Fruit fly (Drosophila melanogaster) whole organism, prepupa: ENCODE results near the gene TfIIA-S.

Source experiments
- CG10631 ChIP-seq: fragments of 200-800 bp; sonication (Bioruptor generic); optimal IDR thresholded peaks from 2 replicates; lab custom pipeline; 2016; ENCODE audit warnings: missing biosample characterization, missing genetic modification characterization
- CG10669 ChIP-seq: fragments of 200-800 bp; sonication (Bioruptor generic); optimal IDR thresholded peaks from 3 replicates; lab custom pipeline; 2018; ENCODE audit warnings: missing biosample characterization, mild to moderate bottlenecking, missing genetic modification characterization, moderate library complexity
- CG11294 ChIP-seq: fragments of 200-800 bp; sonication (Bioruptor generic); IDR thresholded peaks from 2 replicates; pipeline ENCODE4 v1.3.6; 2022; ENCODE audit warnings: missing biosample characterization, missing genetic modification characterization
- CG11762 ChIP-seq: fragments of 200-800 bp; sonication (Bioruptor generic); optimal IDR thresholded peaks from 3 replicates; lab custom pipeline; 2016; ENCODE audit warnings: missing biosample characterization, missing genetic modification characterization; ENCODE audit not compliant: insufficient read depth
- CG11902 ChIP-seq: fragments of 200-800 bp; sonication (Bioruptor generic); optimal IDR thresholded peaks from 3 replicates; lab custom pipeline; 2016; ENCODE audit warnings: missing biosample characterization, missing genetic modification characterization
- CG1621 ChIP-seq: fragments of 200-800 bp; sonication (Bioruptor generic); optimal IDR thresholded peaks from 3 replicates; lab custom pipeline; 2018; ENCODE audit warnings: missing biosample characterization, mild to moderate bottlenecking, missing genetic modification characterization
- CG16779 ChIP-seq: fragments of 200-800 bp; sonication (Bioruptor generic); optimal IDR thresholded peaks from 3 replicates; lab custom pipeline; 2017; ENCODE audit warnings: missing biosample characterization, mild to moderate bottlenecking, missing genetic modification characterization
- CG32006 ChIP-seq: fragments of 200-800 bp; sonication (Bioruptor generic); optimal IDR thresholded peaks from 3 replicates; lab custom pipeline; 2017; ENCODE audit warnings: missing biosample characterization, mild to moderate bottlenecking, missing genetic modification characterization
- CG3919 ChIP-seq: fragments of 200-800 bp; sonication (Bioruptor generic); optimal IDR thresholded peaks from 3 replicates; lab custom pipeline; 2016; ENCODE audit warnings: missing biosample characterization, missing genetic modification characterization
- CG4318 ChIP-seq: fragments of 200-800 bp; sonication (Bioruptor generic); optimal IDR thresholded peaks from 3 replicates; lab custom pipeline; 2017; ENCODE audit warnings: missing biosample characterization, mild to moderate bottlenecking, missing genetic modification characterization
- CG6163 ChIP-seq: fragments of 200-800 bp; sonication (Bioruptor generic); IDR thresholded peaks from 3 replicates; pipeline ENCODE4 v1.3.6; 2022; ENCODE audit warnings: missing biosample characterization, missing genetic modification characterization
- CG6276 ChIP-seq: fragments of 200-800 bp; sonication (Bioruptor generic); optimal IDR thresholded peaks from 2 replicates; lab custom pipeline; 2017; ENCODE audit warnings: missing biosample characterization, mild to moderate bottlenecking, missing genetic modification characterization
- CG6792 ChIP-seq: fragments of 200-800 bp; sonication (Bioruptor generic); optimal IDR thresholded peaks from 3 replicates; lab custom pipeline; 2016; ENCODE audit warnings: missing biosample characterization, missing genetic modification characterization
- CG6808 ChIP-seq: fragments of 200-800 bp; sonication (Bioruptor generic); optimal IDR thresholded peaks from 3 replicates; lab custom pipeline; 2017; ENCODE audit warnings: missing biosample characterization, missing genetic modification characterization, mild to moderate bottlenecking, moderate library complexity, missing genetic modification reagents
- CG8119 ChIP-seq: fragments of 200-800 bp; sonication (Bioruptor generic); IDR thresholded peaks from 3 replicates; pipeline ENCODE4 v1.3.6; 2022; ENCODE audit warnings: missing biosample characterization, missing genetic modification characterization
- CG8319 ChIP-seq: fragments of 200-800 bp; sonication (Bioruptor generic); optimal IDR thresholded peaks from 3 replicates; lab custom pipeline; 2016; ENCODE audit warnings: missing biosample characterization, missing genetic modification characterization
- CG8632 ChIP-seq: fragments of 200-800 bp; sonication (Bioruptor generic); optimal IDR thresholded peaks from 3 replicates; lab custom pipeline; 2016; ENCODE audit warnings: missing biosample characterization, missing genetic modification characterization
- Eip75B ChIP-seq: fragments of 200-800 bp; sonication (Bioruptor generic); optimal IDR thresholded peaks from 3 replicates; lab custom pipeline; 2016; ENCODE audit warnings: missing biosample characterization, missing genetic modification characterization
- Eip78C ChIP-seq: fragments of 200-800 bp; sonication (Bioruptor generic); peaks from one replicate; lab custom pipeline; 2016; ENCODE audit warnings: missing biosample characterization, missing genetic modification characterization
- Ets21C ChIP-seq: fragments of 200-800 bp; sonication (Bioruptor generic); optimal IDR thresholded peaks from 3 replicates; lab custom pipeline; 2016; ENCODE audit warnings: missing biosample characterization, missing genetic modification characterization
- Hr38 ChIP-seq: sonication (Bioruptor generic); optimal IDR thresholded peaks from 2 replicates; lab custom pipeline; 2016; ENCODE audit warnings: missing biosample characterization, missing genetic modification characterization
- Hr39 ChIP-seq: fragments of 200-800 bp; sonication (Bioruptor generic); optimal IDR thresholded peaks from 2 replicates; lab custom pipeline; 2016; ENCODE audit warnings: missing biosample characterization, missing genetic modification characterization
- Hr4 ChIP-seq: fragments of 200-800 bp; sonication (Bioruptor generic); optimal IDR thresholded peaks from 3 replicates; lab custom pipeline; 2016; ENCODE audit warnings: missing biosample characterization, missing genetic modification characterization
- Lpt ChIP-seq: fragments of 200-800 bp; sonication (Bioruptor generic); optimal IDR thresholded peaks from 3 replicates; lab custom pipeline; 2016; ENCODE audit warnings: missing biosample characterization, missing genetic modification characterization
- Met ChIP-seq: fragments of 200-800 bp; sonication (Bioruptor generic); optimal IDR thresholded peaks from 3 replicates; lab custom pipeline; 2016; ENCODE audit warnings: missing biosample characterization, missing genetic modification characterization
- OdsH ChIP-seq: fragments of 200-800 bp; sonication (Bioruptor generic); optimal IDR thresholded peaks from 3 replicates; lab custom pipeline; 2016; ENCODE audit warnings: missing biosample characterization, missing genetic modification characterization
- Smox ChIP-seq: fragments of 200-800 bp; sonication (Bioruptor generic); optimal IDR thresholded peaks from 3 replicates; lab custom pipeline; 2016; ENCODE audit warnings: missing biosample characterization, missing genetic modification characterization
- Sox102F ChIP-seq: fragments of 200-800 bp; sonication (Bioruptor generic); optimal IDR thresholded peaks from 2 replicates; lab custom pipeline; 2016; ENCODE audit warnings: missing biosample characterization, mild to moderate bottlenecking, missing genetic modification characterization
- Sox14 ChIP-seq: fragments of 200-800 bp; sonication (Bioruptor generic); optimal IDR thresholded peaks from 3 replicates; lab custom pipeline; 2016; ENCODE audit warnings: missing biosample characterization, missing genetic modification characterization
- Sox15 ChIP-seq: fragments of 200-800 bp; sonication (Bioruptor generic); optimal IDR thresholded peaks from 3 replicates; lab custom pipeline; 2016; ENCODE audit warnings: missing biosample characterization, missing genetic modification characterization
- achi ChIP-seq: fragments of 200-800 bp; sonication (Bioruptor generic); optimal IDR thresholded peaks from 3 replicates; lab custom pipeline; 2016; ENCODE audit warnings: missing biosample characterization, missing genetic modification characterization
- acj6 ChIP-seq: fragments of 200-800 bp; sonication (Bioruptor generic); optimal IDR thresholded peaks from 3 replicates; lab custom pipeline; 2016; ENCODE audit warnings: missing biosample characterization, missing genetic modification characterization
- dac ChIP-seq: fragments of 200-800 bp; sonication (Bioruptor generic); optimal IDR thresholded peaks from 2 replicates; lab custom pipeline; 2017; ENCODE audit warnings: missing biosample characterization, mild to moderate bottlenecking, missing genetic modification characterization
- dsx ChIP-seq: fragments of 200-800 bp; optimal IDR thresholded peaks from 3 replicates; lab custom pipeline; 2019; ENCODE audit warnings: missing biosample characterization, mild to moderate bottlenecking, missing genetic modification characterization, moderate library complexity; ENCODE audit not compliant: poor library complexity, severe bottlenecking
- eg ChIP-seq: fragments of 200-800 bp; sonication (Bioruptor generic); IDR thresholded peaks from 3 replicates; pipeline ENCODE4 v1.3.6; 2022; ENCODE audit warnings: missing biosample characterization, missing genetic modification characterization
- fd59A ChIP-seq: fragments of 200-800 bp; sonication (Bioruptor generic); optimal IDR thresholded peaks from 2 replicates; lab custom pipeline; 2017; ENCODE audit warnings: missing biosample characterization, mild to moderate bottlenecking, missing genetic modification characterization, missing genetic modification reagents
- fkh ChIP-seq: fragments of 200-800 bp; sonication (Bioruptor generic); optimal IDR thresholded peaks from 3 replicates; lab custom pipeline; 2017; ENCODE audit warnings: missing biosample characterization, mild to moderate bottlenecking, missing genetic modification characterization, moderate library complexity
- lz ChIP-seq: fragments of 200-800 bp; sonication (Bioruptor generic); optimal IDR thresholded peaks from 3 replicates; lab custom pipeline; 2016; ENCODE audit warnings: missing biosample characterization, missing genetic modification characterization
- net ChIP-seq: fragments of 200-800 bp; sonication (Bioruptor generic); optimal IDR thresholded peaks from 3 replicates; lab custom pipeline; 2016; ENCODE audit warnings: missing biosample characterization, missing genetic modification characterization
- salr ChIP-seq, 2 experiments: fragments of 200-800 bp; sonication (Bioruptor generic); optimal IDR thresholded peaks; 3 replicates each; lab custom pipeline; 2016 to 2018; ENCODE audit warnings: missing biosample characterization in 2 of 2, missing genetic modification characterization in 2 of 2, mild to moderate bottlenecking in 1 of 2
- spab ChIP-seq: fragments of 200-800 bp; sonication (Bioruptor generic); optimal IDR thresholded peaks from 2 replicates; lab custom pipeline; 2017; ENCODE audit warnings: missing biosample characterization, mild to moderate bottlenecking, missing genetic modification characterization, missing genetic modification reagents
- ss ChIP-seq, 2 experiments: fragments of 200-800 bp; sonication (Bioruptor generic); optimal IDR thresholded peaks; 2 replicates in 1 of 2; 3 replicates in 1 of 2; lab custom pipeline; 2017 to 2018; ENCODE audit warnings: mild to moderate bottlenecking in 2 of 2, missing biosample characterization in 2 of 2, missing genetic modification characterization in 2 of 2, moderate library complexity in 1 of 2
- svp ChIP-seq: fragments of 200-800 bp; sonication (Bioruptor generic); peaks from one replicate; lab custom pipeline; 2016; ENCODE audit warnings: missing biosample characterization, missing genetic modification characterization
- topi ChIP-seq: fragments of 200-800 bp; sonication (Bioruptor generic); optimal IDR thresholded peaks from 3 replicates; lab custom pipeline; 2016; ENCODE audit warnings: missing biosample characterization, missing genetic modification characterization

Gene TfIIA-S

DNA sequence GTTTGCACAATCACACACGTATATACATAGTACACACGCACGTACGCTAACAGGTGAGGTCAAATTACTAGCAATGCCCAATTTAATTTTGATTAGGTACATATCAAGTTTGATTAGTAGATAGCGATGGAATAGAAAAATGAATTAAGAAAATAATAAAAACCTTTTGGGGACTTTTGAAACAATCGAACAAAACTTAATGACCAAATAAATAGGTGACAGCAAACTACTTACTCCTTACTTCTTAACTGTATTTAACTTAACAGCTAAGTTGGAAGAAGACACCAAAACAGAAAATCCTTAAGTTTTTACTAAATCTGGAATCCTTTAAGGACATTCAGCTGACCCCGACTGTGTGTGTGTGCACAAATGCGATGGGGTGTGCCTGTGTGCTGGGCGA is 11.2 kb upstream of the TfIIA-S start (continued):
- peak in 1 of 2 experiments; percentile 45 for TF ChIP-seq ss (GFP tag; optimal IDR thresholded peaks at IDR 0.05; lab: Kevin White, UChicago)
- no peak for TF ChIP-seq CG3919
- TF ChIP-seq CG11902 (GFP tag; lab: Kevin White, UChicago) = no peak
- TF ChIP-seq Ets21C = no peak
- TF ChIP-seq CG4318 (GFP tag; lab: Kevin White, UChicago) = no peak
- no peak for TF ChIP-seq OdsH
- peak; percentile 15 for TF ChIP-seq CG8632 (GFP tag; lab: Kevin White, UChicago)
- TF ChIP-seq CG6792 (GFP tag; lab: Kevin White, UChicago) = peak; percentile 3
- no peak for TF ChIP-seq CG11762 (GFP tag; lab: Kevin White, UChicago)
- TF ChIP-seq dsx (GFP tag; lab: Kevin White, UChicago) = no peak
- no peak for TF ChIP-seq CG6163
- no peak for TF ChIP-seq CG8319
- no peak for TF ChIP-seq Sox14 (GFP tag; lab: Kevin White, UChicago)
- peak; percentile 61 for TF ChIP-seq Eip78C
- TF ChIP-seq CG6808 (GFP tag; lab: Kevin White, UChicago) = no peak
- no peak for TF ChIP-seq svp (GFP tag; lab: Kevin White, UChicago)
- no peak for TF ChIP-seq CG16779 (tag; lab: Kevin White, UChicago)
- TF ChIP-seq net = no peak
- no peak for TF ChIP-seq dac (GFP tag; lab: Kevin White, UChicago)
- no peak for TF ChIP-seq Hr39 (GFP tag; lab: Kevin White, UChicago)
- TF ChIP-seq CG1621 (tag; lab: Kevin White, UChicago) = no peak
- TF ChIP-seq acj6 = no peak
- TF ChIP-seq spab = peak; percentile 7
- no peak for TF ChIP-seq Lpt (GFP tag; lab: Kevin White, UChicago)
- no peak for TF ChIP-seq Hr38 (GFP tag; lab: Kevin White, UChicago)
- peak; percentile 12 for TF ChIP-seq CG10631 (GFP tag; lab: Kevin White, UChicago)
- TF ChIP-seq Sox15 (GFP tag; lab: Kevin White, UChicago) = no peak
- no peak for TF ChIP-seq Eip75B (GFP tag; lab: Kevin White, UChicago)
- no peak for TF ChIP-seq Sox102F (GFP tag; lab: Kevin White, UChicago)

DNA sequence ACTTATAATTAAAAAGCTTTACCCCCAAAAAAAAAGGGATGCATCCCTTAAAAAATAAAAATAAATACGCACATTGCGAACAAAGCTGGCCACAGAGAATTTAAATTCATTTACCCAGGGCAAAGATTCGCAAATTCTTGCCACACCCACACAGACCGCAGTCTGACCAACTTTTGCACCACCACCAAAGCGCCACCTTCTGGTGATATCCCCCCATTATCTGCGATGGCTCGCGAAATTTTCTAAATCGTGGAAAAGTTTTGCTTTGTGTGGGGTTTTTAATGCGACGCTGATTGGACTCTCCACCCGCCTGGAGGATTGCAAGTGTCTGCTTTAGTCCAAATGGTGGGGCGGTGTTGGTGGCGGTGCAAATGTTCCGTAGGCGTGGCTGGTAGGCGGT is 9.2 kb upstream of the TfIIA-S start:
- TF ChIP-seq CG6276 (GFP tag; lab: Kevin White, UChicago) = no peak
- no peak for TF ChIP-seq Hr4

DNA sequence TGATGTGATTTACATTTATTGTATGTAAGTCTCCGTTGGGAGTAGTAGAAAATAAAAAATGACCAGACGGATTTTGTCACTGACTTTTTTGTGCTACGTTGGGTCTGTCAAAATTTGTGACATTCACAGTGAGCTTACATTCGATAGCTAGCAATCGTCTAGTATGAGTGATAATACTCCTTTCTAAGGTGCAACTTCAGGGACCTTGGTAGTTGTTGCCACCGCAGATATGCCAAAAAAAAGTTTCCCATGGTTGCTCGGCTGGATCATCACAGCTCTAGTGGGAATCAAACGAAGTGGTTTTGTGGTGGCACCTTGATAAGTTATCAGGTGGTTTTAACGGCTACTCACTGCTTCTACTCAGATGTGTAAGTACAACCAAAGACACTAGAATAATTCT is 2.6 kb upstream of the TfIIA-S start, which contains the start of gene tbrd-1:
TSS of gene tbrd-1 (minus strand) at position 101 of the 400 bp plus-strand sequence.
- TF ChIP-seq dsx (GFP tag; lab: Kevin White, UChicago) = no peak
- no peak for TF ChIP-seq CG6276 (GFP tag; lab: Kevin White, UChicago)
- no peak for TF ChIP-seq Ets21C
- no peak for TF ChIP-seq CG11902 (GFP tag; lab: Kevin White, UChicago)
- TF ChIP-seq Sox15 (GFP tag; lab: Kevin White, UChicago) = no peak
- no peak for TF ChIP-seq CG8632 (GFP tag; lab: Kevin White, UChicago)
- no peak for TF ChIP-seq CG3919
- TF ChIP-seq Sox14 (GFP tag; lab: Kevin White, UChicago) = no peak
- TF ChIP-seq topi (GFP tag; lab: Kevin White, UChicago) = no peak
- TF ChIP-seq CG32006 (GFP tag; lab: Kevin White, UChicago) = no peak
- no peak for TF ChIP-seq lz (GFP tag; lab: Kevin White, UChicago)
- TF ChIP-seq Eip75B (GFP tag; lab: Kevin White, UChicago) = no peak
- TF ChIP-seq CG11762 (GFP tag; lab: Kevin White, UChicago) = no peak
- no peak for TF ChIP-seq Hr4

DNA sequence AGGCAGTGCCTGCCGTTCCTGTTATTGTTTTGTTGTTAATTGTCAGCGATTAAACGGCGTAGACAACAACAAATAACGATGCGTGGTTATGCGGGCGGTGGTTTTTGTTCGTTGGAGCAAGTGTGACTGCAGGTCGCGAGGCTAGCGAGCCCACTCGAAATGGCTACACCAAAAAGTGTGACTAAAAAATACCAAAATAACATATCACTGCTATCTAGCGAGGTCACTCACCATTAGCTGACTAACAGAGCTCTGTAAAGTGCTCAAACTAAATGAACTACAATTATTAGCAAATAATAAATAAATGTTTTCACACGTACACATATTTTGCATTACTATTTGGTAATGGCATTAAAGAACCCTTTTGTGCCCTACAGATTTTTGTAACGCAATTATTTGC is 938 bp downstream of the TfIIA-S start, which contains the start of gene Pli:
TSS of gene Pli (minus strand) at position 131 of the 400 bp plus-strand sequence.
- TF ChIP-seq topi (GFP tag; lab: Kevin White, UChicago) (no peak), CG6808 (GFP tag; lab: Kevin White, UChicago) (peak; percentile 4), Smox (GFP tag; lab: Kevin White, UChicago) (no peak), CG4318 (GFP tag; lab: Kevin White, UChicago) (no peak), net (no peak), CG6276 (GFP tag; lab: Kevin White, UChicago) (no peak), CG11294 (no peak), CG8119 (GFP tag; lab: Robert Waterston, UW) (no peak), CG32006 (GFP tag; lab: Kevin White, UChicago) (no peak), Hr39 (GFP tag; lab: Kevin White, UChicago) (no peak), fkh (GFP tag; lab: Kevin White, UChicago) (peak; percentile 78), Eip75B (GFP tag; lab: Kevin White, UChicago) (peak; percentile 1), fd59A (GFP tag; lab: Kevin White, UChicago) (no peak), spab (no peak), Eip78C (peak; percentile 54), CG1621 (tag; lab: Kevin White, UChicago) (no peak), salr (GFP tag; optimal IDR thresholded peaks at IDR 0.05; lab: Kevin White, UChicago) (no peak), Met (GFP tag; lab: Kevin White, UChicago) (no peak), CG10669 (GFP tag; lab: Kevin White, UChicago) (no peak), CG3919 (peak; percentile 17), lz (GFP tag; lab: Kevin White, UChicago) (no peak), CG8319 (no peak), achi (GFP tag; lab: Kevin White, UChicago) (no peak), eg (GFP tag; lab: Robert Waterston, UW) (no peak)
